Fruit fly (Drosophila melanogaster) whole organism, embryonic: ENCODE measurements around the gene Est-P.
A peak's percentile ranks its signal among the peaks of the same experiment; 100 is the strongest.

Experiments
- Bdp1 ChIP-seq: fragments of 200-800 bp; sonication (Bioruptor generic); optimal IDR thresholded peaks from 3 replicates; lab custom pipeline; 2016; ENCODE audit warnings: missing biosample characterization, missing genetic modification characterization
- Bgb ChIP-seq: fragments of 200-800 bp; sonication (Bioruptor generic); IDR thresholded peaks from 2 replicates; pipeline ENCODE4 v1.3.6; 2022; ENCODE audit warnings: missing biosample characterization, missing genetic modification characterization; ENCODE audit not compliant: partially characterized antibody
- CG1024 ChIP-seq: fragments of 200-800 bp; sonication (Bioruptor generic); IDR thresholded peaks from 2 replicates; pipeline ENCODE4 v1.3.6; 2022; ENCODE audit warnings: missing biosample characterization, missing genetic modification characterization
- CG10654 ChIP-seq: fragments of 200-800 bp; sonication (Bioruptor generic); optimal IDR thresholded peaks from 2 replicates; lab custom pipeline; 2016; ENCODE audit warnings: missing biosample characterization, missing genetic modification characterization
- CG11085 ChIP-seq: fragments of 200-800 bp; sonication (Bioruptor generic); IDR thresholded peaks from 2 replicates; pipeline ENCODE4 v1.3.6; 2022; ENCODE audit warnings: missing biosample characterization, missing genetic modification characterization
- CG12155 ChIP-seq: fragments of 200-800 bp; sonication (Bioruptor generic); optimal IDR thresholded peaks from 3 replicates; lab custom pipeline; 2016; ENCODE audit warnings: missing biosample characterization, missing genetic modification characterization
- CG14441 ChIP-seq: fragments of 200-800 bp; sonication (Bioruptor generic); IDR thresholded peaks from 2 replicates; pipeline ENCODE4 v1.3.6; 2022; ENCODE audit warnings: missing biosample characterization, missing genetic modification characterization
- CG17359 ChIP-seq: fragments of 200-800 bp; sonication (Bioruptor generic); optimal IDR thresholded peaks from 3 replicates; lab custom pipeline; 2018; ENCODE audit warnings: missing biosample characterization, mild to moderate bottlenecking, missing genetic modification characterization, moderate library complexity
- CG30020 ChIP-seq: fragments of 200-800 bp; optimal IDR thresholded peaks from 2 replicates; lab custom pipeline; 2019; ENCODE audit warnings: missing biosample characterization, mild to moderate bottlenecking, missing genetic modification characterization, moderate library complexity
- CG30403 ChIP-seq: fragments of 200-800 bp; sonication (Bioruptor generic); optimal IDR thresholded peaks from 3 replicates; lab custom pipeline; 2016; ENCODE audit warnings: missing biosample characterization, missing genetic modification characterization
- CG31224 ChIP-seq: fragments of 200-800 bp; sonication (Bioruptor generic); IDR thresholded peaks from 2 replicates; pipeline ENCODE4 v1.3.6; 2022; ENCODE audit warnings: missing biosample characterization, missing genetic modification characterization
- CG43689 ChIP-seq: fragments of 200-800 bp; sonication (Bioruptor generic); IDR thresholded peaks from 2 replicates; pipeline ENCODE4 v1.3.6; 2022; ENCODE audit warnings: missing biosample characterization, missing genetic modification characterization
- CG4617 ChIP-seq: fragments of 200-800 bp; sonication (Bioruptor generic); optimal IDR thresholded peaks from 3 replicates; lab custom pipeline; 2016; ENCODE audit warnings: missing biosample characterization, missing genetic modification characterization, borderline replicate concordance
- CG5953 ChIP-seq: fragments of 200-800 bp; sonication (Bioruptor generic); IDR thresholded peaks from 2 replicates; pipeline ENCODE4 v1.3.6; 2022; ENCODE audit warnings: missing biosample characterization, missing genetic modification characterization
- CG7372 ChIP-seq: fragments of 200-800 bp; sonication (Bioruptor generic); IDR thresholded peaks from 2 replicates; pipeline ENCODE4 v1.3.6; 2022; ENCODE audit warnings: missing biosample characterization, missing genetic modification characterization
- CG7987 ChIP-seq: fragments of 200-800 bp; sonication (Bioruptor generic); optimal IDR thresholded peaks from 2 replicates; lab custom pipeline; 2018; ENCODE audit warnings: missing biosample characterization, mild to moderate bottlenecking, missing genetic modification characterization, moderate library complexity
- CG9932 ChIP-seq: fragments of 200-800 bp; sonication (Bioruptor generic); IDR thresholded peaks from 2 replicates; pipeline ENCODE4 v1.3.6; 2022; ENCODE audit warnings: missing biosample characterization, missing genetic modification characterization
- D19B ChIP-seq: fragments of 200-800 bp; sonication (Bioruptor generic); optimal IDR thresholded peaks from 2 replicates; lab custom pipeline; 2017; ENCODE audit warnings: missing biosample characterization, mild to moderate bottlenecking, missing genetic modification characterization
- Deaf1 ChIP-seq: fragments of 200-800 bp; optimal IDR thresholded peaks from 3 replicates; lab custom pipeline; 2019; ENCODE audit warnings: missing biosample characterization, mild to moderate bottlenecking, missing genetic modification characterization, moderate library complexity
- Drgx ChIP-seq: fragments of 200-800 bp; sonication (Bioruptor generic); IDR thresholded peaks from 2 replicates; pipeline ENCODE4 v1.3.6; 2022; ENCODE audit warnings: missing biosample characterization, missing genetic modification characterization
- Eip74EF ChIP-seq, 2 experiments: fragments of 200-800 bp in 1 of 2; fragments of >200 bp in 1 of 2; sonication (Bioruptor generic) in 1 of 2; optimal IDR thresholded peaks; 2 replicates each; lab custom pipeline; 2017 to 2019; ENCODE audit warnings: missing biosample characterization in 2 of 2, missing genetic modification characterization in 2 of 2, mild to moderate bottlenecking in 1 of 2, moderate library complexity in 1 of 2
- Hsf ChIP-seq: fragments of 200-800 bp; sonication (Bioruptor generic); optimal IDR thresholded peaks from 3 replicates; lab custom pipeline; 2016; ENCODE audit warnings: missing biosample characterization, missing genetic modification characterization
- Ravus ChIP-seq: fragments of 200-800 bp; sonication (Bioruptor generic); IDR thresholded peaks from 2 replicates; pipeline ENCODE4 v1.3.6; 2022; ENCODE audit warnings: missing biosample characterization, missing genetic modification characterization
- Rx ChIP-seq: fragments of 200-800 bp; sonication (Bioruptor generic); IDR thresholded peaks from 2 replicates; pipeline ENCODE4 v1.3.6; 2022; ENCODE audit warnings: missing biosample characterization, missing genetic modification characterization
- aop ChIP-seq: fragments of 200-800 bp; sonication (Bioruptor generic); IDR thresholded peaks from 2 replicates; pipeline ENCODE4 v1.3.6; 2022; ENCODE audit warnings: missing biosample characterization, missing genetic modification characterization
- ara ChIP-seq: fragments of 200-800 bp; sonication (Bioruptor generic); IDR thresholded peaks from 2 replicates; pipeline ENCODE4 v1.3.6; 2022; ENCODE audit warnings: missing biosample characterization, missing genetic modification characterization
- ase ChIP-seq: fragments of 200-800 bp; sonication (Bioruptor generic); IDR thresholded peaks from 3 replicates; pipeline ENCODE4 v1.3.6; 2022; ENCODE audit warnings: missing biosample characterization, missing genetic modification characterization
- bbx ChIP-seq: fragments of 200-800 bp; sonication (Bioruptor generic); IDR thresholded peaks from 2 replicates; pipeline ENCODE4 v1.3.6; 2022; ENCODE audit warnings: missing biosample characterization, missing genetic modification characterization; ENCODE audit not compliant: partially characterized antibody
- bigmax ChIP-seq: fragments of 200-800 bp; sonication (Bioruptor generic); optimal IDR thresholded peaks from 2 replicates; lab custom pipeline; 2018; ENCODE audit warnings: missing biosample characterization, mild to moderate bottlenecking, missing genetic modification characterization
- cato ChIP-seq: fragments of 200-800 bp; sonication (Bioruptor generic); optimal IDR thresholded peaks from 2 replicates; lab custom pipeline; 2016; ENCODE audit warnings: missing biosample characterization, missing genetic modification characterization, borderline replicate concordance
- cg ChIP-seq: fragments of 200-800 bp; sonication (Bioruptor generic); optimal IDR thresholded peaks from 3 replicates; lab custom pipeline; 2019; ENCODE audit warnings: missing biosample characterization, mild to moderate bottlenecking, missing genetic modification characterization, moderate library complexity
- chif ChIP-seq, 2 experiments: fragments of 200-800 bp; sonication (Bioruptor generic); optimal IDR thresholded peaks; 3 replicates each; lab custom pipeline; 2016; ENCODE audit warnings: missing biosample characterization in 2 of 2, missing genetic modification characterization in 2 of 2
- ci ChIP-seq: fragments of 200-800 bp; sonication (Bioruptor generic); IDR thresholded peaks from 3 replicates; pipeline ENCODE4 v1.3.6; 2022; ENCODE audit warnings: missing biosample characterization, missing genetic modification characterization
- corto ChIP-seq: fragments of 200-800 bp; sonication (Bioruptor generic); optimal IDR thresholded peaks from 2 replicates; lab custom pipeline; 2016; ENCODE audit warnings: missing biosample characterization, mild to moderate bottlenecking, missing genetic modification characterization, moderate library complexity
- crc ChIP-seq: fragments of 200-800 bp; sonication (Bioruptor generic); optimal IDR thresholded peaks from 2 replicates; lab custom pipeline; 2016; ENCODE audit warnings: missing biosample characterization, missing genetic modification characterization
- ftz-f1 ChIP-seq: fragments of 200-800 bp; sonication (Bioruptor generic); optimal IDR thresholded peaks from 2 replicates; lab custom pipeline; 2016; ENCODE audit warnings: missing biosample characterization, missing genetic modification characterization
- gfzf ChIP-seq: fragments of 200-800 bp; sonication (Bioruptor generic); optimal IDR thresholded peaks from 2 replicates; lab custom pipeline; 2016; ENCODE audit warnings: missing biosample characterization, mild to moderate bottlenecking, missing genetic modification characterization, moderate library complexity
- gt ChIP-seq: fragments of 200-800 bp; sonication (Bioruptor generic); IDR thresholded peaks from 2 replicates; pipeline ENCODE4 v1.3.6; 2022; ENCODE audit warnings: missing biosample characterization, missing genetic modification characterization
- hb ChIP-seq: fragments of 200-800 bp; sonication (Bioruptor generic); IDR thresholded peaks from 3 replicates; pipeline ENCODE4 v1.3.6; 2022; ENCODE audit warnings: missing biosample characterization, missing genetic modification characterization; ENCODE audit not compliant: partially characterized antibody
- hth ChIP-seq: fragments of >200 bp; optimal IDR thresholded peaks from 2 replicates; lab custom pipeline; 2017; ENCODE audit warnings: inconsistent platforms
- ind ChIP-seq: fragments of 200-800 bp; sonication (Bioruptor generic); optimal IDR thresholded peaks from 3 replicates; lab custom pipeline; 2016; ENCODE audit warnings: missing biosample characterization, missing genetic modification characterization
- kah ChIP-seq: fragments of 200-800 bp; sonication (Bioruptor generic); optimal IDR thresholded peaks from 2 replicates; lab custom pipeline; 2018; ENCODE audit warnings: missing biosample characterization, mild to moderate bottlenecking, missing genetic modification characterization
- mam ChIP-seq: fragments of 200-800 bp; sonication (Bioruptor generic); optimal IDR thresholded peaks from 3 replicates; lab custom pipeline; 2016; ENCODE audit warnings: missing biosample characterization, missing genetic modification characterization
- nom ChIP-seq: fragments of 200-800 bp; sonication (Bioruptor generic); optimal IDR thresholded peaks from 2 replicates; lab custom pipeline; 2017; ENCODE audit warnings: missing biosample characterization, missing genetic modification characterization, mild to moderate bottlenecking, moderate library complexity, missing genetic modification reagents
- p53 ChIP-seq: fragments of 200-800 bp; sonication (Bioruptor generic); optimal IDR thresholded peaks from 2 replicates; lab custom pipeline; 2016; ENCODE audit warnings: missing biosample characterization, missing genetic modification characterization
- phol ChIP-seq: fragments of 200-800 bp; sonication (Bioruptor generic); optimal IDR thresholded peaks from 3 replicates; lab custom pipeline; 2018; ENCODE audit warnings: missing biosample characterization, mild to moderate bottlenecking, missing genetic modification characterization, moderate library complexity
- wdn ChIP-seq: fragments of 200-800 bp; sonication (Bioruptor generic); IDR thresholded peaks from 2 replicates; pipeline ENCODE4 v1.3.6; 2022; ENCODE audit warnings: missing biosample characterization, missing genetic modification characterization
- zen ChIP-seq: fragments of 200-800 bp; sonication (Bioruptor generic); optimal IDR thresholded peaks from 3 replicates; lab custom pipeline; 2018; ENCODE audit warnings: missing biosample characterization, mild to moderate bottlenecking, missing genetic modification characterization, moderate library complexity
- zfh2 ChIP-seq: fragments of 200-800 bp; sonication (Bioruptor generic); optimal IDR thresholded peaks from 2 replicates; lab custom pipeline; 2016; ENCODE audit warnings: missing biosample characterization, missing genetic modification characterization

Gene Est-P

dm6 chr3L:12145709-12146694 is 44.5 kb upstream of the Est-P start, which contains the start of the genes eIF3l and Nrx-IV (continued):
- TF ChIP-seq Bgb (GFP tag; lab: Robert Waterston, UW) = peak; percentile 40; the same call in 1 of the 2 replicates
- TF ChIP-seq CG17359 = no peak
- no peak for TF ChIP-seq p53
- TF ChIP-seq CG30020 (tag; lab: Kevin White, UChicago) = peak; percentile 27
- TF ChIP-seq wdn (GFP tag; lab: Robert Waterston, UW) = no peak
- TF ChIP-seq zfh2 (GFP tag; lab: Kevin White, UChicago) = no peak
- TF ChIP-seq Deaf1 = peak; percentile 61
- TF ChIP-seq gfzf (GFP tag; lab: Kevin White, UChicago) = peak; percentile 81
- no peak for TF ChIP-seq corto (GFP tag; lab: Kevin White, UChicago)
- TF ChIP-seq nom (GFP tag; lab: Kevin White, UChicago) = no peak
- no peak for TF ChIP-seq CG7987 (GFP tag; lab: Kevin White, UChicago)
- TF ChIP-seq D19B (GFP tag; lab: Kevin White, UChicago) = no peak
- no peak for TF ChIP-seq ftz-f1 (GFP tag; lab: Kevin White, UChicago)
- peak; percentile 28; the same call in 1 of the 3 replicates for TF ChIP-seq ci (GFP tag; lab: Robert Waterston, UW)
- peak; percentile 11 for TF ChIP-seq kah (GFP tag; lab: Kevin White, UChicago)
- TF ChIP-seq CG1024 = no peak
- TF ChIP-seq bigmax (GFP tag; lab: Kevin White, UChicago) = peak; percentile 88
- TF ChIP-seq Drgx (GFP tag; lab: Robert Waterston, UW) = no peak
- TF ChIP-seq zen = no peak
- TF ChIP-seq Hsf = no peak
- peak; percentile 47 for TF ChIP-seq CG4617 (GFP tag; lab: Kevin White, UChicago)
- TF ChIP-seq phol (tag; lab: Kevin White, UChicago) = peak; percentile 30
- TF ChIP-seq hth (lab: Kevin White, UChicago) = no peak
- no peak for TF ChIP-seq CG43689
- no peak for TF ChIP-seq ara (GFP tag; lab: Robert Waterston, UW)
- no peak for TF ChIP-seq hb
- no peak for TF ChIP-seq CG31224 (GFP tag; lab: Robert Waterston, UW)
- TF ChIP-seq CG30403 (GFP tag; lab: Kevin White, UChicago) = peak; percentile 14
- TF ChIP-seq Eip74EF (GFP tag; optimal IDR thresholded peaks at IDR 0.05; lab: Kevin White, UChicago) = no peak
- no peak for TF ChIP-seq ase (GFP tag; lab: Robert Waterston, UW)
- no peak for TF ChIP-seq CG7372
- peak; percentile 28 for TF ChIP-seq bbx (GFP tag; lab: Robert Waterston, UW)
- TF ChIP-seq ind (GFP tag; lab: Kevin White, UChicago) = no peak
- no peak for TF ChIP-seq chif (GFP tag; optimal IDR thresholded peaks at IDR 0.05; lab: Kevin White, UChicago)
- TF ChIP-seq cg (GFP tag; lab: Kevin White, UChicago) = no peak
- no peak for TF ChIP-seq CG9932 (GFP tag; lab: Robert Waterston, UW)
- TF ChIP-seq CG5953 (GFP tag; lab: Robert Waterston, UW) = no peak
- TF ChIP-seq cato (GFP tag; lab: Kevin White, UChicago) = no peak
- TF ChIP-seq Ravus (GFP tag; lab: Robert Waterston, UW) = no peak
- no peak for TF ChIP-seq mam
- no peak for TF ChIP-seq gt (GFP tag; lab: Robert Waterston, UW)
- TF ChIP-seq aop (GFP tag; lab: Robert Waterston, UW) = no peak
- TF ChIP-seq Bdp1 (GFP tag; lab: Kevin White, UChicago) = no peak
- no peak for TF ChIP-seq Rx (GFP tag; lab: Robert Waterston, UW)
- TF ChIP-seq CG12155 (GFP tag; lab: Kevin White, UChicago) = peak; percentile 32
- no peak for TF ChIP-seq CG10654 (GFP tag; lab: Kevin White, UChicago)
- no peak for TF ChIP-seq CG11085 (GFP tag; lab: Robert Waterston, UW)
- TF ChIP-seq crc = no peak
- TF ChIP-seq CG14441 (GFP tag; lab: Robert Waterston, UW) = no peak
